Worm (Caenorhabditis elegans) whole organism, young adult: ENCODE results near the gene clec-60.

ENCODE experiments used
- C06A6.2 ChIP-seq: fragments of 200-800 bp; sonication (Bioruptor generic); conservative IDR thresholded peaks from 2 replicates; pipeline ENCODE4 v1.3.6; 2022; ENCODE audit warnings: missing genetic modification characterization, missing compliant biosample characterization
- F33H1.4 ChIP-seq: fragments of 200-800 bp; sonication (Bioruptor generic); IDR thresholded peaks from 2 replicates; pipeline ENCODE4 v1.3.6; 2022; ENCODE audit warnings: missing genetic modification reagents, missing genetic modification characterization, missing compliant biosample characterization
- F37B4.10 ChIP-seq: fragments of 200-800 bp; sonication (Bioruptor generic); IDR thresholded peaks from 2 replicates; pipeline ENCODE4 v1.3.6; 2022; ENCODE audit warnings: missing genetic modification characterization, missing compliant biosample characterization
- F49E8.2 ChIP-seq: sonication (generic microtip); optimal IDR thresholded peaks from 3 replicates; lab custom pipeline; 2017; ENCODE audit warnings: missing genetic modification characterization, mild to moderate bottlenecking, missing compliant biosample characterization, antibody characterized with exemption, moderate library complexity; ENCODE audit not compliant: insufficient read depth
- F52B5.7 ChIP-seq: sonication (generic microtip); optimal IDR thresholded peaks from 2 replicates; lab custom pipeline; 2016; ENCODE audit warnings: mild to moderate bottlenecking, missing genetic modification characterization, missing compliant biosample characterization
- F57C9.4 ChIP-seq: sonication (generic microtip); optimal IDR thresholded peaks from 2 replicates; lab custom pipeline; 2017; ENCODE audit warnings: mild to moderate bottlenecking, missing genetic modification characterization, missing compliant biosample characterization
- K12H6.12 ChIP-seq: fragments of 200-800 bp; sonication (Bioruptor generic); optimal IDR thresholded peaks from 2 replicates; lab custom pipeline; 2018; ENCODE audit warnings: mild to moderate bottlenecking, missing genetic modification characterization, missing compliant biosample characterization
- T07F8.4 ChIP-seq: sonication (generic microtip); optimal IDR thresholded peaks from 2 replicates; lab custom pipeline; 2016; ENCODE audit warnings: mild to moderate bottlenecking, missing genetic modification characterization, moderate library complexity, missing compliant biosample characterization
- Y53G8AR.9 ChIP-seq: fragments of 200-800 bp; sonication (Bioruptor generic); conservative IDR thresholded peaks from 2 replicates; pipeline ENCODE4 v1.3.6; 2022; ENCODE audit warnings: missing genetic modification reagents, missing genetic modification characterization, missing compliant biosample characterization
- Y56A3A.18 ChIP-seq: fragments of 200-800 bp; sonication (Bioruptor generic); IDR thresholded peaks from 2 replicates; pipeline ENCODE4 v1.3.6; 2022; ENCODE audit warnings: missing genetic modification reagents, missing genetic modification characterization, missing compliant biosample characterization
- ama-1 ChIP-seq, 3 experiments: fragments of 150-350 bp in 1 of 3; sonication (generic microtip) in 2 of 3; optimal IDR thresholded peaks; 2 replicates each; lab custom pipeline; 2014 to 2018; ENCODE audit warnings: missing biosample characterization in 2 of 3, missing genetic modification characterization in 2 of 3, missing genetic modification reagents in 2 of 3
- atf-7 ChIP-seq: sonication (generic microtip); optimal IDR thresholded peaks from 2 replicates; lab custom pipeline; 2017; ENCODE audit warnings: mild to moderate bottlenecking, missing genetic modification characterization, missing compliant biosample characterization
- attf-5 ChIP-seq: fragments of 200-800 bp; sonication (Bioruptor generic); optimal IDR thresholded peaks from 2 replicates; lab custom pipeline; 2018; ENCODE audit warnings: mild to moderate bottlenecking, missing genetic modification characterization, missing compliant biosample characterization
- attf-6 ChIP-seq: fragments of 200-800 bp; sonication (Bioruptor generic); IDR thresholded peaks from 2 replicates; pipeline ENCODE4 v1.3.6; 2022; ENCODE audit warnings: missing genetic modification reagents, missing genetic modification characterization, missing compliant biosample characterization
- cebp-1 ChIP-seq, 2 experiments: fragments of 200-800 bp in 1 of 2; sonication (Bioruptor generic) in 1 of 2; sonication (generic microtip) in 1 of 2; IDR thresholded peaks in 1 of 2; optimal IDR thresholded peaks in 1 of 2; 2 replicates each; pipeline versions ENCODE4 v1.3.6 to Lab custom; 2017 to 2022; ENCODE audit warnings: missing compliant biosample characterization in 2 of 2, missing genetic modification characterization in 2 of 2, mild to moderate bottlenecking in 1 of 2, missing genetic modification reagents in 1 of 2, moderate library complexity in 1 of 2
- cebp-2 ChIP-seq: fragments of 200-800 bp; sonication (Bioruptor generic); IDR thresholded peaks from 2 replicates; pipeline ENCODE4 v1.3.6; 2022; ENCODE audit warnings: missing genetic modification characterization, missing compliant biosample characterization
- ceh-27 ChIP-seq: fragments of 200-800 bp; sonication (Bioruptor generic); optimal IDR thresholded peaks from 2 replicates; lab custom pipeline; 2018; ENCODE audit warnings: mild to moderate bottlenecking, missing genetic modification characterization, moderate library complexity, missing compliant biosample characterization
- dox-1 ChIP-seq: fragments of 200-800 bp; sonication (Bioruptor generic); IDR thresholded peaks from 2 replicates; pipeline ENCODE4 v1.3.6; 2022; ENCODE audit warnings: missing genetic modification reagents, missing genetic modification characterization, missing compliant biosample characterization
- dpff-1 ChIP-seq: sonication (generic microtip); optimal IDR thresholded peaks from 2 replicates; lab custom pipeline; 2017; ENCODE audit warnings: mild to moderate bottlenecking, missing genetic modification characterization, missing compliant biosample characterization
- ekl-4 ChIP-seq: fragments of 200-800 bp; sonication (Bioruptor generic); IDR thresholded peaks from 2 replicates; pipeline ENCODE4 v1.3.6; 2022; ENCODE audit warnings: missing genetic modification reagents, missing genetic modification characterization, missing compliant biosample characterization
- ets-4 ChIP-seq: fragments of 200-800 bp; sonication (Bioruptor generic); optimal IDR thresholded peaks from 2 replicates; lab custom pipeline; 2018; ENCODE audit warnings: mild to moderate bottlenecking, missing genetic modification characterization, missing compliant biosample characterization
- hmg-1.2 ChIP-seq: fragments of 200-800 bp; sonication (Bioruptor generic); IDR thresholded peaks from 2 replicates; pipeline ENCODE4 v1.3.6; 2022; ENCODE audit warnings: missing genetic modification reagents, missing genetic modification characterization, missing compliant biosample characterization
- let-526 ChIP-seq: fragments of 200-800 bp; sonication (Bioruptor generic); IDR thresholded peaks from 2 replicates; pipeline ENCODE4 v1.3.6; 2022; ENCODE audit warnings: missing genetic modification reagents, missing genetic modification characterization, missing compliant biosample characterization
- let-607 ChIP-seq, 2 experiments: fragments of 200-800 bp in 1 of 2; sonication (Bioruptor generic) in 1 of 2; sonication (generic microtip) in 1 of 2; optimal IDR thresholded peaks; 2 replicates each; lab custom pipeline; 2016 to 2018; ENCODE audit warnings: mild to moderate bottlenecking in 2 of 2, missing compliant biosample characterization in 2 of 2, missing genetic modification characterization in 2 of 2, moderate library complexity in 2 of 2, missing genotype in 1 of 2
- lin-40 ChIP-seq: sonication (generic microtip); optimal IDR thresholded peaks from 2 replicates; lab custom pipeline; 2016; ENCODE audit warnings: missing genetic modification characterization, mild to moderate bottlenecking, missing compliant biosample characterization, missing genotype, missing genetic modification reagents
- lin-54 ChIP-seq: fragments of 200-800 bp; sonication (Bioruptor generic); optimal IDR thresholded peaks from 2 replicates; lab custom pipeline; 2018; ENCODE audit warnings: mild to moderate bottlenecking, missing genetic modification characterization, missing compliant biosample characterization
- madf-10 ChIP-seq: sonication (generic microtip); optimal IDR thresholded peaks from 2 replicates; lab custom pipeline; 2016; ENCODE audit warnings: mild to moderate bottlenecking, missing genetic modification characterization, missing compliant biosample characterization
- madf-6 ChIP-seq: fragments of 200-800 bp; sonication (Bioruptor generic); IDR thresholded peaks from 2 replicates; pipeline ENCODE4 v1.3.6; 2022; ENCODE audit warnings: missing genetic modification reagents, missing genetic modification characterization, missing compliant biosample characterization
- mcd-1 ChIP-seq: fragments of 200-800 bp; sonication (Bioruptor generic); IDR thresholded peaks from 2 replicates; pipeline ENCODE4 v1.3.6; 2022; ENCODE audit warnings: missing genetic modification reagents, missing genetic modification characterization, missing compliant biosample characterization
- mes-4 ChIP-seq: sonication (generic microtip); optimal IDR thresholded peaks from 2 replicates; lab custom pipeline; 2016; ENCODE audit warnings: missing genotype, missing genetic modification characterization, missing compliant biosample characterization
- nfya-2 ChIP-seq: fragments of 200-800 bp; sonication (Bioruptor generic); IDR thresholded peaks from 2 replicates; pipeline ENCODE4 v1.3.6; 2022; ENCODE audit warnings: missing genetic modification reagents, missing genetic modification characterization, missing compliant biosample characterization
- nfyb-1 ChIP-seq: fragments of 200-800 bp; sonication (Bioruptor generic); IDR thresholded peaks from 2 replicates; pipeline ENCODE4 v1.3.6; 2022; ENCODE audit warnings: missing genetic modification reagents, missing genetic modification characterization, missing compliant biosample characterization
- nhr-80 ChIP-seq: sonication (generic microtip); optimal IDR thresholded peaks from 2 replicates; lab custom pipeline; 2016; ENCODE audit warnings: missing genetic modification characterization, missing compliant biosample characterization
- sdz-38 ChIP-seq: sonication (generic microtip); optimal IDR thresholded peaks from 2 replicates; lab custom pipeline; 2016; ENCODE audit warnings: missing genotype, missing genetic modification characterization, missing compliant biosample characterization
- snpc-4 ChIP-seq, 5 experiments: fragments of 150-350 bp in 1 of 5; sonication (generic microtip) in 4 of 5; optimal IDR thresholded peaks; 2 replicates each; lab custom pipeline; 2014 to 2018; ENCODE audit warnings: missing genetic modification characterization in 5 of 5, missing biosample characterization in 3 of 5, antibody characterized with exemption in 2 of 5, mild to moderate bottlenecking in 2 of 5, missing compliant biosample characterization in 2 of 5, missing genotype in 2 of 5, moderate library complexity in 2 of 5, missing genetic modification reagents in 1 of 5
- sptf-2 ChIP-seq: fragments of 200-800 bp; sonication (Bioruptor generic); optimal IDR thresholded peaks from 2 replicates; lab custom pipeline; 2018; ENCODE audit warnings: mild to moderate bottlenecking, missing genetic modification characterization, missing compliant biosample characterization
- tbp1 ChIP-seq: fragments of 200-800 bp; sonication (Bioruptor generic); optimal IDR thresholded peaks from 2 replicates; lab custom pipeline; 2018; ENCODE audit warnings: mild to moderate bottlenecking, missing genetic modification characterization, missing compliant biosample characterization
- unc-62 ChIP-seq: fragments of 150-350 bp; optimal IDR thresholded peaks from 2 replicates; lab custom pipeline; 2014; ENCODE audit warnings: missing biosample characterization, missing genetic modification reagents, missing genetic modification characterization
- ztf-22 ChIP-seq: fragments of 200-800 bp; sonication (Bioruptor generic); optimal IDR thresholded peaks from 2 replicates; lab custom pipeline; 2018; ENCODE audit warnings: mild to moderate bottlenecking, missing genetic modification characterization, moderate library complexity, missing compliant biosample characterization
- ztf-26 ChIP-seq: sonication (generic microtip); optimal IDR thresholded peaks from 2 replicates; lab custom pipeline; 2017; ENCODE audit warnings: missing genetic modification characterization, missing compliant biosample characterization
- ztf-3 ChIP-seq: fragments of 200-800 bp; sonication (Bioruptor generic); optimal IDR thresholded peaks from 2 replicates; lab custom pipeline; 2018; ENCODE audit warnings: mild to moderate bottlenecking, missing genetic modification characterization, missing compliant biosample characterization

The clec-60 gene

ce11 chrII:10449707-10450106 is 32.0 kb downstream of the clec-60 start, which contains the start of gene lin-56:
Gene lin-56 (plus strand): TSS chrII:10450007.
- TF ChIP-seq nfyb-1 (GFP tag; lab: Robert Waterston, UW) (0 out of 2 replicates have a peak, but pooled peaks have one; percentile 16), nfya-2 (no peak), let-526 (GFP tag; lab: Robert Waterston, UW) (peak; percentile 63; the same call in 1 of the 2 replicates), mes-4 (tag; lab: Kevin White, UChicago) (no peak), Y56A3A.18 (GFP tag; lab: Robert Waterston, UW) (no peak), madf-10 (tag; lab: Kevin White, UChicago) (no peak), ekl-4 (GFP tag; lab: Robert Waterston, UW) (no peak), F52B5.7 (tag; lab: Kevin White, UChicago) (no peak), cebp-2 (GFP tag; lab: Robert Waterston, UW) (no peak), sptf-2 (GFP tag; lab: Kevin White, UChicago) (no peak), F57C9.4 (no peak), F33H1.4 (GFP tag; lab: Robert Waterston, UW) (no peak), nhr-80 (tag; lab: Kevin White, UChicago) (no peak), ceh-27 (GFP tag; lab: Kevin White, UChicago) (no peak), ztf-3 (GFP tag; lab: Kevin White, UChicago) (no peak)

DNA sequence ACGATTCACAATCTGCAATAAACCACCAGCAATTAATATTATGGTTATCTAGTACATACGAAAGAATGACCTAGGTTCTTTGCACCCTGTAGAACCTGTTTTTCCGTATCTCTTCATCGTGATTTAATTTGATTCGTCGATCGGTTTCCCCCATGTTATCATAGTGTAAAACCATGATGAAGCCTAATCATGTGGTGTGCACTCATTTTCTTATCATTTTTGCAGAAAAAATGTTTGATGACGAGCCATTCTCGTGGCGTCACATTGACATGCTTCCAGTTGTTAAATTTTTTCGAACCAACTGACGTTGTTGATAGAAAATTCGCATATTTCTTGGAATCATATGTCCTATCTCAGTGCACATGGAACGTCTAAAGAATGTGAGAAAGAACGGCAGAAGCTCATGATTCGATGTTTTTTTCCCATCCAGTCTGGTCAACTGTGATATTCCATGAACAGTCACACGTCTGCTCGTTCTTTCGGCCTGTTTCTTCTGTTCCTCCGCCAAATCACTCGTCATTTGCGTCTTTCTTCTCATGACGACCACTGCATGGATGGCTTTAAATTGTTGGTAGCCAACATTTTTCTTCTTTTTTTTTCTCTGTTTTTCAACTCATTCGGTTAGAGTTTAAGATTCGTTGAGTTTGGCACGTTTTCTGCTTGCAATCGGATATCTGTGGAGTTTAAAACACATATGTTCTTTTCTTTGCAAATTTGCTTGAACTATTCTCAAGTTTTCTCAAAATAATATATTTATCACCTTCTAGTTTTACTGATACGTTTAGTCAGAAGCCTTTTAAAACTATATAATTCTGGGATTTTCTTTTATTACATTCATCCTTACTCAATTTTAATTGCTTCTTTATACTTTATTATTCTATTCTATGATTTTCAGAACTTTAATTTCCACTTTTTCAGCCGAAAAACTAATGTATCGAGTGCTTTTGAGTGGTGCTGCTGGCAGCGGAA is 34.0 kb downstream of the clec-60 start, which contains the start of gene ZK673.2:
TSS of gene ZK673.2 (plus strand) at position 919 of the 969 bp plus-strand sequence.
- peak in 1 of 2 experiments; percentile 35 for TF ChIP-seq let-607 (tag; optimal IDR thresholded peaks at IDR 0.05; lab: Kevin White, UChicago)
- TF ChIP-seq attf-6 (GFP tag; lab: Robert Waterston, UW): no peak
- TF ChIP-seq dox-1 (GFP tag; lab: Robert Waterston, UW): peak; percentile 24; the same call in 1 of the 2 replicates
- peak; percentile 80 for TF ChIP-seq ztf-22 (GFP tag; lab: Kevin White, UChicago)
- TF ChIP-seq ama-1 (optimal IDR thresholded peaks at IDR 0.05; lab: Kevin White, UChicago): no peak
- TF ChIP-seq ama-1 (GFP tag; optimal IDR thresholded peaks at IDR 0.05; lab: Kevin White, UChicago): no peak
- TF ChIP-seq lin-54 (GFP tag; lab: Kevin White, UChicago): no peak
- no peak for TF ChIP-seq F37B4.10
- TF ChIP-seq cebp-1 (GFP tag; IDR thresholded peaks at IDR 0.05; lab: Robert Waterston, UW): peak; percentile 24; the same call in 1 of the 2 replicates
- TF ChIP-seq cebp-1 (tag; optimal IDR thresholded peaks at IDR 0.05; lab: Kevin White, UChicago): peak; percentile 75
- TF ChIP-seq Y53G8AR.9 (GFP tag; lab: Robert Waterston, UW): 0 out of 2 replicates have a peak, but pooled peaks have one; percentile 55
- no peak for TF ChIP-seq dpff-1 (tag; lab: Kevin White, UChicago)
- no peak for TF ChIP-seq snpc-4 (GFP tag; optimal IDR thresholded peaks at IDR 0.05; lab: Kevin White, UChicago)
- no peak for TF ChIP-seq snpc-4 (tag; optimal IDR thresholded peaks at IDR 0.05; lab: Kevin White, UChicago)
- peak; percentile 45 for TF ChIP-seq attf-5 (GFP tag; lab: Kevin White, UChicago)
- TF ChIP-seq madf-6 (GFP tag; lab: Robert Waterston, UW): peak; percentile 9; the same call in 1 of the 2 replicates
- TF ChIP-seq ztf-26 (tag; lab: Kevin White, UChicago): peak; percentile 43
- peak; percentile 13 for TF ChIP-seq F49E8.2 (tag; lab: Kevin White, UChicago)
- peak; percentile 23 for TF ChIP-seq ets-4 (GFP tag; lab: Kevin White, UChicago)
- no peak for TF ChIP-seq hmg-1.2
- TF ChIP-seq T07F8.4: no peak
- 0 out of 2 replicates have a peak, but pooled peaks have one; percentile 11 for TF ChIP-seq C06A6.2
- TF ChIP-seq sdz-38 (tag; lab: Kevin White, UChicago): no peak
- peak; percentile 90 for TF ChIP-seq nhr-80 (tag; lab: Kevin White, UChicago)
- TF ChIP-seq mcd-1 (GFP tag; lab: Robert Waterston, UW): peak; percentile 15; the same call in 1 of the 2 replicates
- no peak for TF ChIP-seq Y56A3A.18 (GFP tag; lab: Robert Waterston, UW)
- TF ChIP-seq tbp1 (GFP tag; lab: Kevin White, UChicago): peak; percentile 29
- TF ChIP-seq atf-7 (tag; lab: Kevin White, UChicago): peak; percentile 78
- no peak for TF ChIP-seq ceh-27 (GFP tag; lab: Kevin White, UChicago)
- TF ChIP-seq unc-62: peak; percentile 39
- TF ChIP-seq lin-40 (tag; lab: Kevin White, UChicago): peak; percentile 50
- peak; percentile 7 for TF ChIP-seq K12H6.12
